Worm (Caenorhabditis elegans): Measurements from ENCODE around the gene K07F5.12.
"Not testable (repeated sequence)": the region's sequence is repeated elsewhere in the genome, so short reads cannot be mapped to it uniquely, and the experiment has no call there.

The K07F5.12 gene

ce11 chrIV:9875646-9876045, 19.8 kb downstream of the K07F5.12 start:
- no peak for TF ChIP-seq unc-62 (GFP tag; optimal IDR thresholded peaks at IDR 0.05)

ce11 chrIV:9878893-9879379, 23.1 kb downstream of the K07F5.12 start, which contains the start of gene nhr-4:
Gene nhr-4 (plus strand): TSS chrIV:9879329.
- no peak for TF ChIP-seq unc-62 (GFP tag; optimal IDR thresholded peaks at IDR 0.05)

- TF ChIP-seq unc-62 (GFP tag; optimal IDR thresholded peaks at IDR 0.05) = no peak
Observed at ce11 chrIV:9884257-9884656, 28.4 kb downstream of the K07F5.12 start, which contains the start of the genes prp-18 and mccc-1. Gene prp-18 (minus strand): TSS chrIV:9884383. Gene mccc-1 (plus strand): TSS chrIV:9884570.

ce11 chrIV:9889857-9890256, 34.0 kb downstream of the K07F5.12 start, which contains the start of gene ttbk-3:
Gene ttbk-3 (minus strand): TSS chrIV:9889957.
- TF ChIP-seq unc-62 (GFP tag; optimal IDR thresholded peaks at IDR 0.05) = no peak

- TF ChIP-seq unc-62 (GFP tag; optimal IDR thresholded peaks at IDR 0.05) = no peak
Observed at ce11 chrIV:9891938-9892337, 36.1 kb downstream of the K07F5.12 start, which contains the start of gene F32B6.4. Gene F32B6.4 (minus strand): TSS chrIV:9892038.

ce11 chrIV:9893649-9894048, 37.8 kb downstream of the K07F5.12 start, which contains the start of gene sss-1:
Gene sss-1 (minus strand): TSS chrIV:9893749.
- TF ChIP-seq unc-62 (GFP tag; optimal IDR thresholded peaks at IDR 0.05) = not testable (repeated sequence)

ce11 chrIV:9894331-9894730, 38.5 kb downstream of the K07F5.12 start, which contains the start of gene msp-77:
Gene msp-77 (plus strand): TSS chrIV:9894631.
- TF ChIP-seq unc-62 (GFP tag; optimal IDR thresholded peaks at IDR 0.05) = not testable (repeated sequence)

- no peak for TF ChIP-seq unc-62 (GFP tag; optimal IDR thresholded peaks at IDR 0.05)
Observed at ce11 chrIV:9895088-9895487, 39.3 kb downstream of the K07F5.12 start, which contains the start of gene ssp-32. Gene ssp-32 (plus strand): TSS chrIV:9895388.

ce11 chrIV:9898712-9899111, 42.9 kb downstream of the K07F5.12 start, which contains the start of gene tbc-3:
Gene tbc-3 (plus strand): TSS chrIV:9899012.
- no peak for TF ChIP-seq unc-62 (GFP tag; optimal IDR thresholded peaks at IDR 0.05)

ce11 chrIV:9899227-9899626, 43.4 kb downstream of the K07F5.12 start:
- TF ChIP-seq unc-62 (GFP tag; optimal IDR thresholded peaks at IDR 0.05) = no peak

- TF ChIP-seq unc-62 (GFP tag; optimal IDR thresholded peaks at IDR 0.05) = no peak
Observed at ce11 chrIV:9903608-9904007, 47.8 kb downstream of the K07F5.12 start, which contains the start of gene best-13. Gene best-13 (plus strand): TSS chrIV:9903908.
